Worm (Caenorhabditis elegans) whole organism, L4 larva: ENCODE data around the gene T02D1.9.

Experiments used
- mdl-1 ChIP-seq, 2 experiments: fragments of 150-350 bp in 1 of 2; sonication (generic microtip) in 1 of 2; optimal IDR thresholded peaks; 2 replicates each; lab custom pipeline; 2014 to 2017; ENCODE audit warnings: missing biosample characterization in 2 of 2, missing genetic modification characterization in 2 of 2
- mxl-2 ChIP-seq: fragments of 200-800 bp; sonication (Bioruptor generic); conservative IDR thresholded peaks from 2 replicates; pipeline ENCODE4 v1.3.6; 2022; ENCODE audit warnings: missing genetic modification reagents, missing genetic modification characterization, missing compliant biosample characterization
- nhr-10 ChIP-seq: fragments of 150-350 bp; optimal IDR thresholded peaks from 2 replicates; lab custom pipeline; 2014; ENCODE audit warnings: missing biosample characterization, missing genetic modification characterization
- nhr-111 ChIP-seq: fragments of 200-800 bp; sonication (Bioruptor generic); optimal IDR thresholded peaks from 2 replicates; lab custom pipeline; 2018; ENCODE audit warnings: mild to moderate bottlenecking, missing genetic modification characterization, missing compliant biosample characterization
- nhr-77 ChIP-seq: fragments of 150-350 bp; optimal IDR thresholded peaks from 2 replicates; lab custom pipeline; 2014; ENCODE audit warnings: missing biosample characterization, missing genetic modification characterization
- snpc-4 ChIP-seq: fragments of 150-350 bp; optimal IDR thresholded peaks from 2 replicates; lab custom pipeline; 2014; ENCODE audit warnings: missing biosample characterization, missing genetic modification characterization

ce11 chrIV:17431287-17431686 is 23.9 kb upstream of the T02D1.9 start, which contains the start of gene lact-6:
- TF ChIP-seq nhr-10 (tag; lab: Kevin White, UChicago) (no peak), nhr-111 (GFP tag; lab: Kevin White, UChicago) (no peak), snpc-4 (no peak), nhr-77 (tag; lab: Kevin White, UChicago) (no peak), mdl-1 (tag; optimal IDR thresholded peaks at IDR 0.05; lab: Kevin White, UChicago) (no peak), mxl-2 (no peak)
